Worm (Caenorhabditis elegans) whole organism, mixed stage, embryonic: ENCODE results near the gene Y49F6C.6.

Experiments
- blmp-1 ChIP-seq: fragments of 150-350 bp; optimal IDR thresholded peaks from 2 replicates; lab custom pipeline; 2014; ENCODE audit warnings: missing biosample characterization, missing genetic modification characterization
- ces-1 ChIP-seq: fragments of 150-350 bp; optimal IDR thresholded peaks from 2 replicates; lab custom pipeline; 2014; ENCODE audit warnings: missing biosample characterization, missing genetic modification reagents, missing genetic modification characterization
- mep-1 ChIP-seq: fragments of 150-350 bp; optimal IDR thresholded peaks from 2 replicates; lab custom pipeline; 2017; ENCODE audit warnings: missing biosample characterization, missing genetic modification reagents, missing genetic modification characterization, inconsistent platforms
- nhr-12 ChIP-seq: fragments of 150-350 bp; optimal IDR thresholded peaks from 2 replicates; lab custom pipeline; 2014; ENCODE audit warnings: missing biosample characterization, missing genetic modification characterization
- nhr-76 ChIP-seq: sonication (generic microtip); optimal IDR thresholded peaks from 2 replicates; lab custom pipeline; 2017; ENCODE audit warnings: missing biosample characterization, missing genetic modification characterization
- snpc-4 ChIP-seq: fragments of 150-350 bp; optimal IDR thresholded peaks from 2 replicates; lab custom pipeline; 2014; ENCODE audit warnings: missing biosample characterization, missing genetic modification characterization
- unc-39 ChIP-seq: fragments of 150-350 bp; optimal IDR thresholded peaks from 2 replicates; lab custom pipeline; 2014; ENCODE audit warnings: missing biosample characterization, missing genetic modification characterization
- unc-62 ChIP-seq: fragments of 150-350 bp; optimal IDR thresholded peaks from 2 replicates; lab custom pipeline; 2014; ENCODE audit warnings: missing biosample characterization, missing genetic modification reagents, missing genetic modification characterization
- ztf-11 ChIP-seq: fragments of 150-350 bp; optimal IDR thresholded peaks from 2 replicates; lab custom pipeline; 2014; ENCODE audit warnings: missing biosample characterization, missing genetic modification characterization

- TF ChIP-seq mep-1 (tag; lab: Kevin White, UChicago) (no peak), unc-39 (tag; lab: Kevin White, UChicago) (no peak), blmp-1 (tag; lab: Kevin White, UChicago) (no peak), nhr-12 (tag; lab: Kevin White, UChicago) (no peak), nhr-76 (tag; lab: Kevin White, UChicago) (no peak), ces-1 (no peak), ztf-11 (tag; lab: Kevin White, UChicago) (no peak), snpc-4 (tag; lab: Kevin White, UChicago) (no peak), unc-62 (GFP tag; lab: Kevin White, UChicago) (no peak)
Measured at ce11 chrII:3341989-3342388, 25.0 kb downstream of the Y49F6C.6 start, which contains the start of gene F14D2.11.
